Fruit fly (Drosophila melanogaster): ENCODE data around the gene CG5390.

dm6 chr2L:10259960-10260749 is 46.2 kb downstream of the CG5390 start:
- TF ChIP-seq CG34367 (tag; optimal IDR thresholded peaks at IDR 0.05), result no peak
- no peak for TF ChIP-seq CG13204 (GFP tag; optimal IDR thresholded peaks at IDR 0.05)
- no peak for TF ChIP-seq EcR (GFP tag; optimal IDR thresholded peaks at IDR 0.05)
- TF ChIP-seq CG8301 (tag; optimal IDR thresholded peaks at IDR 0.05), result no peak
- TF ChIP-seq CG17806 (tag; optimal IDR thresholded peaks at IDR 0.05), result no peak
- no peak for TF ChIP-seq CG10348 (GFP tag; IDR thresholded peaks at IDR 0.05)
- no peak for TF ChIP-seq Snoo (tag; optimal IDR thresholded peaks at IDR 0.05)
- TF ChIP-seq CG4496 (GFP tag; IDR thresholded peaks at IDR 0.05), result no peak; the same call in 2 of the 3 replicates
- TF ChIP-seq Ets98B (GFP tag; IDR thresholded peaks at IDR 0.05), result no peak
- no peak for TF ChIP-seq CG12605 (GFP tag; IDR thresholded peaks at IDR 0.05)
- TF ChIP-seq CG32121 (GFP tag; IDR thresholded peaks at IDR 0.05), result no peak
- no peak for TF ChIP-seq fd96Ca (GFP tag; IDR thresholded peaks at IDR 0.05)
- TF ChIP-seq CG8159 (tag; optimal IDR thresholded peaks at IDR 0.05), result no peak
